Fruit fly (Drosophila melanogaster) whole organism, embryonic: Measurements from ENCODE around the gene CG16727.

Source experiments
- CG10147 ChIP-seq: fragments of 200-800 bp; sonication (Bioruptor generic); optimal IDR thresholded peaks from 2 replicates; lab custom pipeline; 2019; ENCODE audit warnings: missing biosample characterization, mild to moderate bottlenecking, missing genetic modification characterization, moderate library complexity
- CG10979 ChIP-seq: fragments of 200-800 bp; sonication (Bioruptor generic); optimal IDR thresholded peaks from 2 replicates; lab custom pipeline; 2018; ENCODE audit warnings: missing biosample characterization, mild to moderate bottlenecking, missing genetic modification characterization, moderate library complexity
- CG12236 ChIP-seq: fragments of 200-800 bp; sonication (Bioruptor generic); optimal IDR thresholded peaks from 2 replicates; lab custom pipeline; 2016; ENCODE audit warnings: missing biosample characterization, missing genetic modification characterization
- CG12769 ChIP-seq: fragments of 200-800 bp; sonication (Bioruptor generic); optimal IDR thresholded peaks from 2 replicates; lab custom pipeline; 2019; ENCODE audit warnings: missing biosample characterization, mild to moderate bottlenecking, missing genetic modification characterization, moderate library complexity
- CG13894 ChIP-seq: fragments of 200-800 bp; sonication (Bioruptor generic); optimal IDR thresholded peaks from 3 replicates; lab custom pipeline; 2018; ENCODE audit warnings: missing biosample characterization, mild to moderate bottlenecking, missing genetic modification characterization, moderate library complexity
- CG32532 ChIP-seq: fragments of 200-800 bp; sonication (Bioruptor generic); IDR thresholded peaks from 2 replicates; pipeline ENCODE4 v1.3.6; 2022; ENCODE audit warnings: missing biosample characterization, missing genetic modification characterization
- CG3407 ChIP-seq: fragments of 200-800 bp; sonication (Bioruptor generic); optimal IDR thresholded peaks from 2 replicates; lab custom pipeline; 2018; ENCODE audit warnings: missing biosample characterization, mild to moderate bottlenecking, missing genetic modification characterization
- CG34376 ChIP-seq: fragments of 200-800 bp; sonication (Bioruptor generic); optimal IDR thresholded peaks from 2 replicates; lab custom pipeline; 2018; ENCODE audit warnings: missing biosample characterization, mild to moderate bottlenecking, missing genetic modification characterization
- CG3847 ChIP-seq: fragments of 200-800 bp; sonication (Bioruptor generic); IDR thresholded peaks from 2 replicates; pipeline ENCODE4 v1.3.6; 2022; ENCODE audit warnings: missing biosample characterization, missing genetic modification characterization
- CG7357 ChIP-seq: fragments of 200-800 bp; sonication (Bioruptor generic); IDR thresholded peaks from 3 replicates; pipeline ENCODE4 v1.3.6; 2022; ENCODE audit warnings: missing biosample characterization, missing genetic modification characterization
- CG7556 ChIP-seq: fragments of 200-800 bp; sonication (Bioruptor generic); optimal IDR thresholded peaks from 2 replicates; lab custom pipeline; 2017; ENCODE audit warnings: missing biosample characterization, mild to moderate bottlenecking, missing genetic modification characterization
- CG8290 ChIP-seq, 3 experiments: fragments of 200-800 bp; sonication (Bioruptor generic); optimal IDR thresholded peaks; 2 replicates each; lab custom pipeline; 2016 to 2019; ENCODE audit warnings: missing biosample characterization in 3 of 3, missing genetic modification characterization in 3 of 3, mild to moderate bottlenecking in 2 of 3, moderate library complexity in 1 of 3
- ERR ChIP-seq: fragments of 200-800 bp; sonication (Bioruptor generic); optimal IDR thresholded peaks from 2 replicates; lab custom pipeline; 2016; ENCODE audit warnings: missing biosample characterization, missing genetic modification characterization
- HHEX ChIP-seq: fragments of 200-800 bp; sonication (Bioruptor generic); optimal IDR thresholded peaks from 3 replicates; lab custom pipeline; 2017; ENCODE audit warnings: missing biosample characterization, mild to moderate bottlenecking, missing genetic modification characterization, missing genetic modification reagents
- Med ChIP-seq: fragments of 200-800 bp; sonication (Bioruptor generic); peaks from one replicate; lab custom pipeline; 2016; ENCODE audit warnings: missing biosample characterization, missing genetic modification characterization, mild to moderate bottlenecking, inconsistent platforms, moderate library complexity
- Myb ChIP-seq: fragments of 200-800 bp; sonication (Bioruptor generic); optimal IDR thresholded peaks from 2 replicates; lab custom pipeline; 2016; ENCODE audit warnings: missing biosample characterization, missing genetic modification characterization
- NFAT ChIP-seq: fragments of 200-800 bp; sonication (Bioruptor generic); IDR thresholded peaks from 2 replicates; pipeline ENCODE4 v1.3.6; 2022; ENCODE audit warnings: missing biosample characterization, missing genetic modification characterization
- NfI ChIP-seq: fragments of 200-800 bp; sonication (Bioruptor generic); optimal IDR thresholded peaks from 3 replicates; lab custom pipeline; 2018; ENCODE audit warnings: missing biosample characterization, mild to moderate bottlenecking, missing genetic modification characterization, moderate library complexity
- Oaz ChIP-seq: fragments of 200-800 bp; sonication (Bioruptor generic); IDR thresholded peaks from 2 replicates; pipeline ENCODE4 v1.3.6; 2022; ENCODE audit warnings: missing biosample characterization, missing genetic modification characterization
- PHDP ChIP-seq: fragments of 200-800 bp; sonication (Bioruptor generic); optimal IDR thresholded peaks from 3 replicates; lab custom pipeline; 2018; ENCODE audit warnings: missing biosample characterization, mild to moderate bottlenecking, missing genetic modification characterization, moderate library complexity
- Rfx ChIP-seq: fragments of 200-800 bp; sonication (Bioruptor generic); IDR thresholded peaks from 2 replicates; pipeline ENCODE4 v1.3.6; 2022; ENCODE audit warnings: missing biosample characterization, missing genetic modification characterization
- Sox100B ChIP-seq: fragments of 200-800 bp; sonication (Bioruptor generic); optimal IDR thresholded peaks from 3 replicates; lab custom pipeline; 2018; ENCODE audit warnings: missing biosample characterization, mild to moderate bottlenecking, missing genetic modification characterization
- Trl ChIP-seq, 3 experiments: fragments of >200 bp in 2 of 3; fragments of 200-800 bp in 1 of 3; sonication (Bioruptor generic) in 1 of 3; optimal IDR thresholded peaks; 2 replicates in 1 of 3; 3 replicates in 2 of 3; lab custom pipeline; 2016 to 2017; ENCODE audit warnings: missing biosample characterization in 1 of 3, missing genetic modification characterization in 1 of 3
- aop ChIP-seq: fragments of 200-800 bp; sonication (Bioruptor generic); IDR thresholded peaks from 2 replicates; pipeline ENCODE4 v1.3.6; 2022; ENCODE audit warnings: missing biosample characterization, missing genetic modification characterization
- caup ChIP-seq: fragments of 200-800 bp; sonication (Bioruptor generic); optimal IDR thresholded peaks from 3 replicates; lab custom pipeline; 2017; ENCODE audit warnings: missing biosample characterization, mild to moderate bottlenecking, missing genetic modification characterization, moderate library complexity; ENCODE audit not compliant: severe bottlenecking
- chinmo ChIP-seq: fragments of 200-800 bp; sonication (Bioruptor generic); IDR thresholded peaks from 4 replicates; pipeline ENCODE4 v1.3.6; 2022; ENCODE audit warnings: missing biosample characterization, missing genetic modification characterization; ENCODE audit not compliant: partially characterized antibody
- crol ChIP-seq: fragments of 200-800 bp; sonication (Bioruptor generic); IDR thresholded peaks from 2 replicates; pipeline ENCODE4 v1.3.6; 2022; ENCODE audit warnings: missing biosample characterization, missing genetic modification characterization
- disco-r ChIP-seq: fragments of 200-800 bp; sonication (Bioruptor generic); optimal IDR thresholded peaks from 2 replicates; lab custom pipeline; 2016; ENCODE audit warnings: missing biosample characterization, missing genetic modification characterization
- exex ChIP-seq: fragments of 200-800 bp; sonication (Bioruptor generic); optimal IDR thresholded peaks from 4 replicates; lab custom pipeline; 2018; ENCODE audit warnings: missing biosample characterization, mild to moderate bottlenecking, missing genetic modification characterization, moderate library complexity
- fd64A ChIP-seq: fragments of 200-800 bp; sonication (Bioruptor generic); optimal IDR thresholded peaks from 3 replicates; lab custom pipeline; 2018; ENCODE audit warnings: missing biosample characterization, mild to moderate bottlenecking, missing genetic modification characterization
- fd96Cb ChIP-seq: fragments of 200-800 bp; sonication (Bioruptor generic); optimal IDR thresholded peaks from 2 replicates; lab custom pipeline; 2018; ENCODE audit warnings: missing biosample characterization, mild to moderate bottlenecking, missing genetic modification characterization, moderate library complexity
- ftz-f1 ChIP-seq: fragments of 200-800 bp; sonication (Bioruptor generic); optimal IDR thresholded peaks from 2 replicates; lab custom pipeline; 2016; ENCODE audit warnings: missing biosample characterization, missing genetic modification characterization
- gem ChIP-seq: fragments of 200-800 bp; sonication (Bioruptor generic); optimal IDR thresholded peaks from 2 replicates; lab custom pipeline; 2019; ENCODE audit warnings: missing biosample characterization, mild to moderate bottlenecking, missing genetic modification characterization, moderate library complexity
- grn ChIP-seq: fragments of 200-800 bp; sonication (Bioruptor generic); optimal IDR thresholded peaks from 3 replicates; lab custom pipeline; 2017; ENCODE audit warnings: missing biosample characterization, missing genetic modification characterization
- gro ChIP-seq: fragments of 200-800 bp; sonication (Bioruptor generic); optimal IDR thresholded peaks from 2 replicates; lab custom pipeline; 2016; ENCODE audit warnings: missing biosample characterization, missing genetic modification characterization
- gsb-n ChIP-seq: fragments of 200-800 bp; sonication (Bioruptor generic); optimal IDR thresholded peaks from 3 replicates; lab custom pipeline; 2018; ENCODE audit warnings: missing biosample characterization, mild to moderate bottlenecking, missing genetic modification characterization
- lov ChIP-seq, 2 experiments: fragments of 200-800 bp in 1 of 2; fragments of >200 bp in 1 of 2; sonication (Bioruptor generic) in 1 of 2; IDR thresholded peaks in 1 of 2; optimal IDR thresholded peaks in 1 of 2; 2 replicates in 1 of 2; 3 replicates in 1 of 2; pipeline versions ENCODE4 v1.3.6 to Lab custom; 2017 to 2022; ENCODE audit warnings: missing biosample characterization in 1 of 2, missing genetic modification characterization in 1 of 2
- nerfin-2 ChIP-seq: fragments of 200-800 bp; sonication (Bioruptor generic); IDR thresholded peaks from 2 replicates; pipeline ENCODE4 v1.3.6; 2022; ENCODE audit warnings: missing biosample characterization, missing genetic modification characterization; ENCODE audit not compliant: partially characterized antibody
- pan ChIP-seq, 4 experiments: fragments of >200 bp in 3 of 4; fragments of 200-800 bp in 1 of 4; sonication (Bioruptor generic) in 1 of 4; optimal IDR thresholded peaks in 3 of 4; IDR thresholded peaks in 1 of 4; 2 replicates each; pipeline versions ENCODE4 v1.3.6 to Lab custom; 2017 to 2022; ENCODE audit warnings: missing biosample characterization in 2 of 4, missing genetic modification characterization in 2 of 4, mixed read lengths in 1 of 4
- peb ChIP-seq: fragments of 200-800 bp; sonication (Bioruptor generic); IDR thresholded peaks from 2 replicates; pipeline ENCODE4 v1.3.6; 2022; ENCODE audit warnings: missing biosample characterization, missing genetic modification characterization
- rib ChIP-seq: fragments of 200-800 bp; sonication (Bioruptor generic); IDR thresholded peaks from 2 replicates; pipeline ENCODE4 v1.3.6; 2022; ENCODE audit warnings: missing biosample characterization, missing genetic modification characterization
- sd ChIP-seq: fragments of 200-800 bp; sonication (Bioruptor generic); optimal IDR thresholded peaks from 3 replicates; lab custom pipeline; 2018; ENCODE audit warnings: missing biosample characterization, mild to moderate bottlenecking, missing genetic modification characterization, moderate library complexity
- sens-2 ChIP-seq: fragments of 200-800 bp; sonication (Bioruptor generic); IDR thresholded peaks from 2 replicates; pipeline ENCODE4 v1.3.6; 2022; ENCODE audit warnings: missing biosample characterization, missing genetic modification characterization
- sim ChIP-seq: fragments of 200-800 bp; sonication (Bioruptor generic); IDR thresholded peaks from 2 replicates; pipeline ENCODE4 v1.3.6; 2022; ENCODE audit warnings: missing biosample characterization, missing genetic modification characterization
- sug ChIP-seq: fragments of 200-800 bp; optimal IDR thresholded peaks from 2 replicates; lab custom pipeline; 2019; ENCODE audit warnings: missing biosample characterization, mild to moderate bottlenecking, missing genetic modification characterization, moderate library complexity
- tx ChIP-seq: fragments of 200-800 bp; sonication (Bioruptor generic); optimal IDR thresholded peaks from 2 replicates; lab custom pipeline; 2016; ENCODE audit warnings: missing biosample characterization, missing genetic modification characterization
- zen2 ChIP-seq: fragments of 200-800 bp; sonication (Bioruptor generic); IDR thresholded peaks from 3 replicates; pipeline ENCODE4 v1.3.6; 2022; ENCODE audit warnings: missing biosample characterization, missing genetic modification characterization; ENCODE audit not compliant: partially characterized antibody

Gene CG16727

dm6 chr3R:19623606-19624005, 10.4 kb downstream of the CG16727 start (continued):
- no peak for TF ChIP-seq fd64A (GFP tag; lab: Kevin White, UChicago)
- peak; percentile 56 for TF ChIP-seq CG10979
- no peak for TF ChIP-seq aop (GFP tag; lab: Robert Waterston, UW)
- peak; percentile 21 for TF ChIP-seq CG7556 (GFP tag; lab: Kevin White, UChicago)
- TF ChIP-seq, all 482 proteins: peak for 256

- TF ChIP-seq lov (optimal IDR thresholded peaks at IDR 0.05; lab: Kevin White, UChicago) (no peak), lov (GFP tag; IDR thresholded peaks at IDR 0.05; lab: Robert Waterston, UW) (no peak), ERR (no peak), Sox100B (GFP tag; lab: Kevin White, UChicago) (no peak), CG34376 (no peak), sens-2 (GFP tag; lab: Robert Waterston, UW) (no peak), Rfx (GFP tag; lab: Robert Waterston, UW) (peak; percentile 51), gro (GFP tag; lab: Kevin White, UChicago) (peak; percentile 7), Myb (no peak), Med (GFP tag; lab: Kevin White, UChicago) (peak; percentile 70), CG3847 (GFP tag; lab: Robert Waterston, UW) (no peak), zen2 (GFP tag; lab: Robert Waterston, UW) (no peak), NfI (no peak), fd96Cb (tag; lab: Kevin White, UChicago) (no peak), peb (GFP tag; lab: Robert Waterston, UW) (no peak), CG3407 (GFP tag; lab: Kevin White, UChicago) (no peak), CG10147 (peak; percentile 22), Oaz (GFP tag; lab: Robert Waterston, UW) (no peak), HHEX (GFP tag; lab: Kevin White, UChicago) (no peak), CG13894 (peak; percentile 59), pan (optimal IDR thresholded peaks at IDR 0.05; lab: Kevin White, UChicago) (no peak), pan (GFP tag; optimal IDR thresholded peaks at IDR 0.05 in 1 of 2, IDR thresholded peaks at IDR 0.05 in 1 of 2) (peak in 1 of 2 experiments; percentile 30), caup (GFP tag; lab: Kevin White, UChicago) (no peak), exex (peak; percentile 19), CG12236 (GFP tag; lab: Kevin White, UChicago) (no peak), CG7357 (no peak), sim (GFP tag; lab: Robert Waterston, UW) (no peak), ftz-f1 (GFP tag; lab: Kevin White, UChicago) (peak; percentile 34), crol (GFP tag; lab: Robert Waterston, UW) (no peak), tx (GFP tag; lab: Kevin White, UChicago) (no peak), rib (0 out of 2 replicates have a peak, but pooled peaks have one; percentile 21), chinmo (GFP tag; lab: Robert Waterston, UW) (peak; percentile 75; the same call in 1 of the 4 replicates), CG12769 (tag; lab: Kevin White, UChicago) (peak; percentile 42), PHDP (no peak), gsb-n (tag; lab: Kevin White, UChicago) (no peak), gem (tag; lab: Kevin White, UChicago) (peak; percentile 68), disco-r (GFP tag; lab: Kevin White, UChicago) (no peak), nerfin-2 (GFP tag; lab: Robert Waterston, UW) (no peak), grn (GFP tag; lab: Kevin White, UChicago) (peak; percentile 67), CG32532 (GFP tag; lab: Robert Waterston, UW) (peak; percentile 48; the same call in 1 of the 2 replicates), sug (tag; lab: Kevin White, UChicago) (peak; percentile 68), NFAT (GFP tag; lab: Robert Waterston, UW) (0 out of 2 replicates have a peak, but pooled peaks have one; percentile 21), sd (tag; lab: Kevin White, UChicago) (peak; percentile 70), CG8290 (GFP tag; optimal IDR thresholded peaks at IDR 0.05; lab: Kevin White, UChicago) (no peak), CG8290 (tag; optimal IDR thresholded peaks at IDR 0.05; lab: Kevin White, UChicago) (peak in 1 of 2 experiments; percentile 13), Trl (optimal IDR thresholded peaks at IDR 0.05; lab: Kevin White, UChicago) (peak in 1 of 2 experiments; percentile 59), Trl (GFP tag; optimal IDR thresholded peaks at IDR 0.05; lab: Kevin White, UChicago) (no peak)
Measured at dm6 chr3R:19624482-19624881, 11.3 kb downstream of the CG16727 start.
